Fruit fly (Drosophila melanogaster) whole organism, prepupa: Measurements from ENCODE around the gene CG7367.

Experiments used
- CG11902 ChIP-seq: fragments of 200-800 bp; sonication (Bioruptor generic); optimal IDR thresholded peaks from 3 replicates; lab custom pipeline; 2016; ENCODE audit warnings: missing biosample characterization, missing genetic modification characterization
- CG1621 ChIP-seq: fragments of 200-800 bp; sonication (Bioruptor generic); optimal IDR thresholded peaks from 3 replicates; lab custom pipeline; 2018; ENCODE audit warnings: missing biosample characterization, mild to moderate bottlenecking, missing genetic modification characterization
- CG16779 ChIP-seq: fragments of 200-800 bp; sonication (Bioruptor generic); optimal IDR thresholded peaks from 3 replicates; lab custom pipeline; 2017; ENCODE audit warnings: missing biosample characterization, mild to moderate bottlenecking, missing genetic modification characterization
- CG3919 ChIP-seq: fragments of 200-800 bp; sonication (Bioruptor generic); optimal IDR thresholded peaks from 3 replicates; lab custom pipeline; 2016; ENCODE audit warnings: missing biosample characterization, missing genetic modification characterization
- CG4318 ChIP-seq: fragments of 200-800 bp; sonication (Bioruptor generic); optimal IDR thresholded peaks from 3 replicates; lab custom pipeline; 2017; ENCODE audit warnings: missing biosample characterization, mild to moderate bottlenecking, missing genetic modification characterization
- CG6792 ChIP-seq: fragments of 200-800 bp; sonication (Bioruptor generic); optimal IDR thresholded peaks from 3 replicates; lab custom pipeline; 2016; ENCODE audit warnings: missing biosample characterization, missing genetic modification characterization
- CG7368 ChIP-seq: fragments of 200-800 bp; sonication (Bioruptor generic); optimal IDR thresholded peaks from 3 replicates; lab custom pipeline; 2016; ENCODE audit warnings: missing biosample characterization, missing genetic modification characterization
- CG8119 ChIP-seq: fragments of 200-800 bp; sonication (Bioruptor generic); IDR thresholded peaks from 3 replicates; pipeline ENCODE4 v1.3.6; 2022; ENCODE audit warnings: missing biosample characterization, missing genetic modification characterization
- Smox ChIP-seq: fragments of 200-800 bp; sonication (Bioruptor generic); optimal IDR thresholded peaks from 3 replicates; lab custom pipeline; 2016; ENCODE audit warnings: missing biosample characterization, missing genetic modification characterization
- eg ChIP-seq: fragments of 200-800 bp; sonication (Bioruptor generic); IDR thresholded peaks from 3 replicates; pipeline ENCODE4 v1.3.6; 2022; ENCODE audit warnings: missing biosample characterization, missing genetic modification characterization
- net ChIP-seq: fragments of 200-800 bp; sonication (Bioruptor generic); optimal IDR thresholded peaks from 3 replicates; lab custom pipeline; 2016; ENCODE audit warnings: missing biosample characterization, missing genetic modification characterization
- spab ChIP-seq: fragments of 200-800 bp; sonication (Bioruptor generic); optimal IDR thresholded peaks from 2 replicates; lab custom pipeline; 2017; ENCODE audit warnings: missing biosample characterization, mild to moderate bottlenecking, missing genetic modification characterization, missing genetic modification reagents
- vri ChIP-seq: fragments of 200-800 bp; sonication (Bioruptor generic); optimal IDR thresholded peaks from 3 replicates; lab custom pipeline; 2016; ENCODE audit warnings: missing biosample characterization, mild to moderate bottlenecking, missing genetic modification characterization

DNA sequence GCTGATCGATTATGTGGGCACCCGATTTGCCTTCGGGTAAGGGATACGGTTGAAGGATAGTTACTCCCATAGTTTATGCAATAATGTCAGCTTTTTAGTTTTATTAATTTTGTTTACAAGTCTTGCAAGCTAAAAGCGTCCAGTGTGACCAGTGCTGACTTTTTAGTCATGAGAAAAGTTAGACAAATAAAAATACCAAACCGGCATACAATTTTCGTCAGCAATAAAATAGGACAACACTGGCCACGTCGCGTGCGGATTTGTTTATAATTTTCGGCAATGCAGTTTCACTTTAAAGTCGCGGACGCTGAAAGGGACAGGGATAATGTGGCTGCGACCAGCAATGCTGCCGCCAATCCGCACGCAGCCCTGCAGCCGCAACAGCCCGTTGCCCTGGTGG is 33.1 kb upstream of the CG7367 start, which contains the start of the genes MED20 and Trf:
- TF ChIP-seq CG3919: no peak
- TF ChIP-seq net (GFP tag; lab: Kevin White, UChicago): no peak
- TF ChIP-seq CG11902 (GFP tag; lab: Kevin White, UChicago): no peak
- no peak for TF ChIP-seq CG6792 (GFP tag; lab: Kevin White, UChicago)
- no peak for TF ChIP-seq CG4318 (GFP tag; lab: Kevin White, UChicago)
- no peak for TF ChIP-seq Smox
- no peak for TF ChIP-seq CG16779 (tag; lab: Kevin White, UChicago)
- TF ChIP-seq CG7368 (GFP tag; lab: Kevin White, UChicago): no peak
- no peak for TF ChIP-seq spab (GFP tag; lab: Kevin White, UChicago)
- no peak for TF ChIP-seq eg (GFP tag; lab: Robert Waterston, UW)
- no peak for TF ChIP-seq vri (GFP tag; lab: Kevin White, UChicago)
- TF ChIP-seq CG1621 (tag; lab: Kevin White, UChicago): no peak
- no peak for TF ChIP-seq CG8119 (GFP tag; lab: Robert Waterston, UW)
